Worm (Caenorhabditis elegans): ENCODE results near the gene Y77E11A.8.
A peak's percentile ranks its signal among the peaks of the same experiment; 100 is the strongest.

Gene Y77E11A.8

DNA sequence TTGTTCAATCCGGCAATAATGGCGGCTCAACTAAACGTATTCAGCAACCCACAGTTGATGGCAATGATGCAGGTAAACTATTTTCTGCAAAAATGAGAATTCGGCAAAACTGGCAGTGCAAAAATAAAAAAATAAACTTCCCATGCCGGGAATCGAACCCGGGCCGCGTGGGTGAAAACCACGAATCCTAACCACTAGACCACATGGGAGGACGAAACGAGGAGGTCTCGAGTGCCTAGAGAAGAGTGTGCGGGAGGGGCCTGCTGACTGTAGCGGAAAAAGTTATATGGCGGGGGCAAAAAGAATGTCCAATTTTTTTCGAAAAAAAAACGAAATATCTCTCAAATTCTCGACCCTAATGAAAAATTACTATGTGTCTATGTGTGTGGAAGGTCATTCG, 36.8 kb downstream of the Y77E11A.8 start:
- TF ChIP-seq mes-2 (tag; optimal IDR thresholded peaks at IDR 0.05; ENCODE audit: poor library complexity, severe bottlenecking): peak; percentile 56
- TF ChIP-seq T20F7.1 (GFP tag; optimal IDR thresholded peaks at IDR 0.05): no peak
- TF ChIP-seq mdl-1 (tag; optimal IDR thresholded peaks at IDR 0.05): peak in 1 of 2 experiments; percentile 55
- no peak for TF ChIP-seq saeg-2 (GFP tag; IDR thresholded peaks at IDR 0.05)
- TF ChIP-seq daf-16 (GFP tag; optimal IDR thresholded peaks at IDR 0.05): peak in 1 of 2 experiments; percentile 13
- TF ChIP-seq daf-16 (tag; optimal IDR thresholded peaks at IDR 0.05): peak; percentile 4
- TF ChIP-seq ceh-28 (tag; optimal IDR thresholded peaks at IDR 0.05): no peak
- TF ChIP-seq gei-8 (GFP tag; optimal IDR thresholded peaks at IDR 0.05): no peak
- TF ChIP-seq Y105C5A.15 (GFP tag; IDR thresholded peaks at IDR 0.05): no peak
- no peak for TF ChIP-seq ceh-20 (GFP tag; IDR thresholded peaks at IDR 0.05)
- peak; percentile 48 for TF ChIP-seq mdt-29 (GFP tag; IDR thresholded peaks at IDR 0.05)
- peak; percentile 54 for TF ChIP-seq duxl-1 (tag; optimal IDR thresholded peaks at IDR 0.05; ENCODE audit: poor library complexity)
- no peak for TF ChIP-seq lin-39 (tag; optimal IDR thresholded peaks at IDR 0.05)
- peak; percentile 80 for TF ChIP-seq madf-9 (GFP tag; conservative IDR thresholded peaks at IDR 0.05)
- TF ChIP-seq F44E2.7 (GFP tag; IDR thresholded peaks at IDR 0.05): no peak
- peak; percentile 47; the same call in 1 of the 2 replicates for TF ChIP-seq set-16 (GFP tag; IDR thresholded peaks at IDR 0.05)
- TF ChIP-seq lin-15B (tag; optimal IDR thresholded peaks at IDR 0.05): no peak
- 0 out of 2 replicates have a peak, but pooled peaks have one; percentile 50 for TF ChIP-seq F26F4.8 (GFP tag; conservative IDR thresholded peaks at IDR 0.05)
- TF ChIP-seq ceh-82 (tag; optimal IDR thresholded peaks at IDR 0.05): no peak
- peak; percentile 59 for TF ChIP-seq hlh-30 (tag; optimal IDR thresholded peaks at IDR 0.05; ENCODE audit: insufficient read depth)
- no peak for TF ChIP-seq ceh-32 (tag; optimal IDR thresholded peaks at IDR 0.05; ENCODE audit: poor library complexity)
- no peak for TF ChIP-seq nhr-111 (GFP tag; optimal IDR thresholded peaks at IDR 0.05)
- TF ChIP-seq attf-4 (tag; optimal IDR thresholded peaks at IDR 0.05): no peak
- peak; percentile 81; the same call in 1 of the 2 replicates for TF ChIP-seq dmd-8 (GFP tag; IDR thresholded peaks at IDR 0.05)
- no peak for TF ChIP-seq ztf-11 (tag; optimal IDR thresholded peaks at IDR 0.05)
- no peak for TF ChIP-seq nhr-10 (tag; optimal IDR thresholded peaks at IDR 0.05)
- no peak for TF ChIP-seq nhr-76 (tag; optimal IDR thresholded peaks at IDR 0.05)
- TF ChIP-seq fkh-10 (GFP tag; optimal IDR thresholded peaks at IDR 0.05): no peak
- TF ChIP-seq lsy-2 (tag; optimal IDR thresholded peaks at IDR 0.05): peak in 1 of 2 experiments; percentile 29
- TF ChIP-seq ama-1 (optimal IDR thresholded peaks at IDR 0.05): no peak
- TF ChIP-seq dmd-6 (GFP tag; IDR thresholded peaks at IDR 0.05): peak; percentile 62
- no peak for TF ChIP-seq F37D6.2 (tag; optimal IDR thresholded peaks at IDR 0.05)
- peak; percentile 69 for TF ChIP-seq mep-1 (tag; optimal IDR thresholded peaks at IDR 0.05)
- TF ChIP-seq dve-1 (tag; optimal IDR thresholded peaks at IDR 0.05; ENCODE audit: insufficient read depth): peak; percentile 38
- TF ChIP-seq mxl-3 (GFP tag; optimal IDR thresholded peaks at IDR 0.05): peak; percentile 39
- TF ChIP-seq egl-27 (tag; optimal IDR thresholded peaks at IDR 0.05): no peak
- TF ChIP-seq pha-4 (GFP tag; IDR thresholded peaks at IDR 0.05): peak; percentile 68
- no peak for TF ChIP-seq pha-4 (tag; optimal IDR thresholded peaks at IDR 0.05)
- TF ChIP-seq aha-1 (tag): peak; percentile 5
- no peak; the same call in 1 of the 2 replicates for TF ChIP-seq php-3 (GFP tag; IDR thresholded peaks at IDR 0.05)
- TF ChIP-seq D1046.2 (GFP tag; IDR thresholded peaks at IDR 0.05): peak; percentile 74; the same call in 1 of the 2 replicates
- TF ChIP-seq zip-11 (GFP tag; IDR thresholded peaks at IDR 0.05): peak; percentile 8; the same call in 1 of the 2 replicates
- no peak for TF ChIP-seq daf-19 (GFP tag; conservative IDR thresholded peaks at IDR 0.05)
- TF ChIP-seq unc-39 (tag; optimal IDR thresholded peaks at IDR 0.05): no peak
- peak; percentile 38; the same call in 1 of the 2 replicates for TF ChIP-seq ZK337.2 (GFP tag; IDR thresholded peaks at IDR 0.05)
- TF ChIP-seq lin-38 (GFP tag; IDR thresholded peaks at IDR 0.05): peak; percentile 65
- peak; percentile 79 for TF ChIP-seq tra-1 (GFP tag; IDR thresholded peaks at IDR 0.05)
- no peak for TF ChIP-seq zfp-2 (tag; optimal IDR thresholded peaks at IDR 0.05)
- TF ChIP-seq nhr-25 (tag; optimal IDR thresholded peaks at IDR 0.05; ENCODE audit: borderline replicate concordance, insufficient read depth): no peak
- no peak for TF ChIP-seq R02D3.7 (tag; optimal IDR thresholded peaks at IDR 0.05)
- TF ChIP-seq tag-97 (GFP tag; IDR thresholded peaks at IDR 0.05): no peak

Data from whole organism, L4 larva.